Worm (Caenorhabditis elegans): ENCODE results near the gene tbx-9.

- no peak for TF ChIP-seq ama-1 (optimal IDR thresholded peaks at IDR 0.05)
- no peak for TF ChIP-seq aly-1 (tag; optimal IDR thresholded peaks at IDR 0.05)
- no peak for TF ChIP-seq tbx-11 (GFP tag; IDR thresholded peaks at IDR 0.05)
- no peak for TF ChIP-seq F13C5.2 (tag; optimal IDR thresholded peaks at IDR 0.05)
- no peak for TF ChIP-seq hmg-4 (GFP tag; optimal IDR thresholded peaks at IDR 0.05)
- no peak for TF ChIP-seq ets-7 (tag; optimal IDR thresholded peaks at IDR 0.05)
- TF ChIP-seq tbx-37 (GFP tag; conservative IDR thresholded peaks at IDR 0.05) = no peak
- no peak for TF ChIP-seq ceh-36 (tag; optimal IDR thresholded peaks at IDR 0.05)
- TF ChIP-seq hnd-1 (tag; optimal IDR thresholded peaks at IDR 0.05) = no peak
- no peak for TF ChIP-seq sea-1 (GFP tag; conservative IDR thresholded peaks at IDR 0.05)
- TF ChIP-seq ceh-13 (GFP tag; optimal IDR thresholded peaks at IDR 0.05) = no peak
- no peak for TF ChIP-seq flt-1 (GFP tag; IDR thresholded peaks at IDR 0.05)
- TF ChIP-seq tra-4 (tag; optimal IDR thresholded peaks at IDR 0.05) = no peak
- no peak for TF ChIP-seq B0310.2 (tag; optimal IDR thresholded peaks at IDR 0.05)
These were observed 9.1 kb downstream of the tbx-9 start, which contains the start of gene T07C4.12 for ce11 chrIII:10332560-10332959.
